Worm (Caenorhabditis elegans) whole organism, L3 larva: ENCODE measurements around the gene pqn-83.

Source experiments
- aly-2 ChIP-seq: fragments of 150-350 bp; optimal IDR thresholded peaks from 2 replicates; lab custom pipeline; 2014; ENCODE audit warnings: missing biosample characterization, missing genetic modification characterization
- sea-2 ChIP-seq: fragments of 150-350 bp; sonication (generic microtip); optimal IDR thresholded peaks from 4 replicates; lab custom pipeline; 2014; ENCODE audit warnings: missing biosample characterization, missing genetic modification reagents, missing genetic modification characterization
- skn-1 ChIP-seq: fragments of 150-350 bp; optimal IDR thresholded peaks from 2 replicates; lab custom pipeline; 2014; ENCODE audit warnings: missing biosample characterization, missing genetic modification characterization

ce11 chrIII:13069416-13069815 lies 29.8 kb downstream of the pqn-83 start:
- TF ChIP-seq skn-1 (tag; lab: Kevin White, UChicago) (no peak), sea-2 (GFP tag; lab: Kevin White, UChicago) (no peak), aly-2 (no peak)
